Worm (Caenorhabditis elegans) whole organism, young adult: Measurements from ENCODE around the gene C02H6.1.

Source experiments
- C06A6.2 ChIP-seq: fragments of 200-800 bp; sonication (Bioruptor generic); conservative IDR thresholded peaks from 2 replicates; pipeline ENCODE4 v1.3.6; 2022; ENCODE audit warnings: missing genetic modification characterization, missing compliant biosample characterization
- F10E7.11 ChIP-seq: sonication (generic microtip); optimal IDR thresholded peaks from 2 replicates; lab custom pipeline; 2017; ENCODE audit warnings: mild to moderate bottlenecking, missing genetic modification characterization, moderate library complexity, missing compliant biosample characterization
- F22D6.2 ChIP-seq: sonication (generic microtip); optimal IDR thresholded peaks from 2 replicates; lab custom pipeline; 2016; ENCODE audit warnings: mild to moderate bottlenecking, missing genetic modification characterization, missing compliant biosample characterization
- F39B2.1 ChIP-seq: fragments of 200-800 bp; sonication (Bioruptor generic); IDR thresholded peaks from 2 replicates; pipeline ENCODE4 v1.3.6; 2022; ENCODE audit warnings: missing genetic modification reagents, missing genetic modification characterization, missing compliant biosample characterization
- F52B5.7 ChIP-seq: sonication (generic microtip); optimal IDR thresholded peaks from 2 replicates; lab custom pipeline; 2016; ENCODE audit warnings: mild to moderate bottlenecking, missing genetic modification characterization, missing compliant biosample characterization
- F57C9.4 ChIP-seq: sonication (generic microtip); optimal IDR thresholded peaks from 2 replicates; lab custom pipeline; 2017; ENCODE audit warnings: mild to moderate bottlenecking, missing genetic modification characterization, missing compliant biosample characterization
- K11D2.4 ChIP-seq: fragments of 200-800 bp; sonication (Bioruptor generic); IDR thresholded peaks from 2 replicates; pipeline ENCODE4 v1.3.6; 2022; ENCODE audit warnings: missing genetic modification reagents, missing genetic modification characterization, missing compliant biosample characterization
- T07F8.4 ChIP-seq: sonication (generic microtip); optimal IDR thresholded peaks from 2 replicates; lab custom pipeline; 2016; ENCODE audit warnings: mild to moderate bottlenecking, missing genetic modification characterization, moderate library complexity, missing compliant biosample characterization
- Y53G8AR.9 ChIP-seq: fragments of 200-800 bp; sonication (Bioruptor generic); conservative IDR thresholded peaks from 2 replicates; pipeline ENCODE4 v1.3.6; 2022; ENCODE audit warnings: missing genetic modification reagents, missing genetic modification characterization, missing compliant biosample characterization
- akir-1 ChIP-seq: fragments of 200-800 bp; sonication (Bioruptor generic); optimal IDR thresholded peaks from 2 replicates; lab custom pipeline; 2018; ENCODE audit warnings: mild to moderate bottlenecking, missing genetic modification characterization, moderate library complexity, missing compliant biosample characterization
- athp-1 ChIP-seq: sonication (generic microtip); optimal IDR thresholded peaks from 2 replicates; lab custom pipeline; 2017; ENCODE audit warnings: mild to moderate bottlenecking, missing genetic modification characterization, missing compliant biosample characterization
- cebp-1 ChIP-seq, 2 experiments: fragments of 200-800 bp in 1 of 2; sonication (Bioruptor generic) in 1 of 2; sonication (generic microtip) in 1 of 2; IDR thresholded peaks in 1 of 2; optimal IDR thresholded peaks in 1 of 2; 2 replicates each; pipeline versions ENCODE4 v1.3.6 to Lab custom; 2017 to 2022; ENCODE audit warnings: missing compliant biosample characterization in 2 of 2, missing genetic modification characterization in 2 of 2, mild to moderate bottlenecking in 1 of 2, missing genetic modification reagents in 1 of 2, moderate library complexity in 1 of 2
- ceh-58 ChIP-seq: fragments of 200-800 bp; sonication (Bioruptor generic); IDR thresholded peaks from 2 replicates; pipeline ENCODE4 v1.3.6; 2022; ENCODE audit warnings: missing genetic modification characterization, missing compliant biosample characterization
- ceh-91 ChIP-seq: fragments of 200-800 bp; sonication (Bioruptor generic); IDR thresholded peaks from 2 replicates; pipeline ENCODE4 v1.3.6; 2022; ENCODE audit warnings: missing genetic modification reagents, missing genetic modification characterization, missing compliant biosample characterization
- chd-7 ChIP-seq: sonication (generic microtip); optimal IDR thresholded peaks from 2 replicates; lab custom pipeline; 2016; ENCODE audit warnings: mild to moderate bottlenecking, missing genetic modification characterization, moderate library complexity, missing compliant biosample characterization
- gei-17 ChIP-seq: fragments of 200-800 bp; sonication (Bioruptor generic); optimal IDR thresholded peaks from 2 replicates; lab custom pipeline; 2018; ENCODE audit warnings: mild to moderate bottlenecking, missing genetic modification characterization, missing compliant biosample characterization
- him-1 ChIP-seq: sonication (generic microtip); optimal IDR thresholded peaks from 2 replicates; lab custom pipeline; 2016; ENCODE audit warnings: missing genotype, missing genetic modification reagents, missing genetic modification characterization, missing compliant biosample characterization
- lag-1 ChIP-seq: fragments of 200-800 bp; sonication (Bioruptor generic); IDR thresholded peaks from 2 replicates; pipeline ENCODE4 v1.3.6; 2022; ENCODE audit warnings: missing genetic modification reagents, missing genetic modification characterization, missing compliant biosample characterization
- let-607 ChIP-seq, 2 experiments: fragments of 200-800 bp in 1 of 2; sonication (Bioruptor generic) in 1 of 2; sonication (generic microtip) in 1 of 2; optimal IDR thresholded peaks; 2 replicates each; lab custom pipeline; 2016 to 2018; ENCODE audit warnings: mild to moderate bottlenecking in 2 of 2, missing compliant biosample characterization in 2 of 2, missing genetic modification characterization in 2 of 2, moderate library complexity in 2 of 2, missing genotype in 1 of 2
- lin-26 ChIP-seq: fragments of 200-800 bp; sonication (Bioruptor generic); IDR thresholded peaks from 2 replicates; pipeline ENCODE4 v1.3.6; 2022; ENCODE audit warnings: missing genetic modification reagents, missing genetic modification characterization, missing compliant biosample characterization
- lin-35 ChIP-seq, 3 experiments: fragments of 150-350 bp in 2 of 3; sonication (generic microtip) in 1 of 3; optimal IDR thresholded peaks; 2 replicates each; lab custom pipeline; 2014 to 2018; ENCODE audit warnings: missing biosample characterization in 3 of 3, missing genetic modification characterization in 3 of 3, missing genetic modification reagents in 3 of 3
- lir-1 ChIP-seq: fragments of 200-800 bp; sonication (Bioruptor generic); conservative IDR thresholded peaks from 2 replicates; pipeline ENCODE4 v1.3.6; 2022; ENCODE audit warnings: missing genetic modification reagents, missing genetic modification characterization, missing compliant biosample characterization
- mcd-1 ChIP-seq: fragments of 200-800 bp; sonication (Bioruptor generic); IDR thresholded peaks from 2 replicates; pipeline ENCODE4 v1.3.6; 2022; ENCODE audit warnings: missing genetic modification reagents, missing genetic modification characterization, missing compliant biosample characterization
- nfya-2 ChIP-seq: fragments of 200-800 bp; sonication (Bioruptor generic); IDR thresholded peaks from 2 replicates; pipeline ENCODE4 v1.3.6; 2022; ENCODE audit warnings: missing genetic modification reagents, missing genetic modification characterization, missing compliant biosample characterization
- nhr-80 ChIP-seq: sonication (generic microtip); optimal IDR thresholded peaks from 2 replicates; lab custom pipeline; 2016; ENCODE audit warnings: missing genetic modification characterization, missing compliant biosample characterization
- pha-4 ChIP-seq: fragments of 150-350 bp; sonication (generic microtip); optimal IDR thresholded peaks from 2 replicates; lab custom pipeline; 2014; ENCODE audit warnings: missing biosample characterization, missing genetic modification reagents, missing genetic modification characterization
- rcor-1 ChIP-seq: fragments of 200-800 bp; sonication (Bioruptor generic); IDR thresholded peaks from 2 replicates; pipeline ENCODE4 v1.3.6; 2022; ENCODE audit warnings: missing genetic modification reagents, missing genetic modification characterization, missing compliant biosample characterization
- snpc-1.1 ChIP-seq: sonication (generic microtip); optimal IDR thresholded peaks from 2 replicates; lab custom pipeline; 2017; ENCODE audit warnings: missing genetic modification characterization, mild to moderate bottlenecking, missing compliant biosample characterization, antibody characterized with exemption, moderate library complexity, missing genotype, missing genetic modification reagents; ENCODE audit not compliant: insufficient read depth
- snpc-1.3 ChIP-seq: sonication (generic microtip); optimal IDR thresholded peaks from 2 replicates; lab custom pipeline; 2017; ENCODE audit warnings: missing genetic modification characterization, mild to moderate bottlenecking, missing compliant biosample characterization, antibody characterized with exemption, moderate library complexity, missing genotype, missing genetic modification reagents; ENCODE audit not compliant: insufficient read depth
- snpc-4 ChIP-seq, 5 experiments: fragments of 150-350 bp in 1 of 5; sonication (generic microtip) in 4 of 5; optimal IDR thresholded peaks; 2 replicates each; lab custom pipeline; 2014 to 2018; ENCODE audit warnings: missing genetic modification characterization in 5 of 5, missing biosample characterization in 3 of 5, antibody characterized with exemption in 2 of 5, mild to moderate bottlenecking in 2 of 5, missing compliant biosample characterization in 2 of 5, missing genotype in 2 of 5, moderate library complexity in 2 of 5, missing genetic modification reagents in 1 of 5
- somi-1 ChIP-seq: fragments of 200-800 bp; sonication (Bioruptor generic); optimal IDR thresholded peaks from 2 replicates; lab custom pipeline; 2018; ENCODE audit warnings: mild to moderate bottlenecking, missing genetic modification characterization, missing compliant biosample characterization
- ztf-25 ChIP-seq: fragments of 200-800 bp; sonication (Bioruptor generic); IDR thresholded peaks from 2 replicates; pipeline ENCODE4 v1.3.6; 2022; ENCODE audit warnings: missing genetic modification reagents, missing genetic modification characterization, missing compliant biosample characterization
- ztf-28 ChIP-seq: fragments of 200-800 bp; sonication (Bioruptor generic); IDR thresholded peaks from 2 replicates; pipeline ENCODE4 v1.3.6; 2022; ENCODE audit warnings: missing genetic modification reagents, missing genetic modification characterization, missing compliant biosample characterization
- ztf-3 ChIP-seq: fragments of 200-800 bp; sonication (Bioruptor generic); optimal IDR thresholded peaks from 2 replicates; lab custom pipeline; 2018; ENCODE audit warnings: mild to moderate bottlenecking, missing genetic modification characterization, missing compliant biosample characterization

Gene C02H6.1

DNA sequence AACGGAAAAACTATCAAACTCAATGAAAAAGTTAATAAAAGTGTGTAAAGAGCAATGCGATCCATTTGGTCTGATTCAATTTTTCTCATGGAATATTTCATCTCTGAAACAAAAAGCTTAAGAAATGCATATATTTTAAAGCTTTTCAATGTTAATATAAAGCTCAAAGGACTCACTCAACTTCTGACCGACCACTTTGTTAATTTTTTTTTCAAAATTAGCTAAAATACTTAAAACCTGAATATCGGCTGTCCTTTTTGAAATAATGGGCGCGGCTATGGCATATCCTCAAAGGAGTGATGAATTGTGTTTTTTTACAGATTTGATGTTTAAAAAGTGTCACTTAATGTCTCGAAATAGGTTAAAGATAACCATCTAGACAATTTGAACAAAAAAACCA, at the start of gene C02H6.1:
Gene C02H6.1 (minus strand): TSS at position 101 of the 400 bp plus-strand sequence.
- TF ChIP-seq chd-7 (tag; lab: Kevin White, UChicago) (no peak), lin-35 (GFP tag; optimal IDR thresholded peaks at IDR 0.05; lab: Kevin White, UChicago) (no peak), nfya-2 (GFP tag; lab: Robert Waterston, UW) (no peak), F57C9.4 (tag; lab: Kevin White, UChicago) (no peak), akir-1 (GFP tag; lab: Kevin White, UChicago) (no peak), snpc-1.3 (tag; lab: Kevin White, UChicago) (no peak), F39B2.1 (no peak), F22D6.2 (tag; lab: Kevin White, UChicago) (no peak), ztf-28 (GFP tag; lab: Robert Waterston, UW) (no peak), lin-26 (GFP tag; lab: Robert Waterston, UW) (no peak)

DNA sequence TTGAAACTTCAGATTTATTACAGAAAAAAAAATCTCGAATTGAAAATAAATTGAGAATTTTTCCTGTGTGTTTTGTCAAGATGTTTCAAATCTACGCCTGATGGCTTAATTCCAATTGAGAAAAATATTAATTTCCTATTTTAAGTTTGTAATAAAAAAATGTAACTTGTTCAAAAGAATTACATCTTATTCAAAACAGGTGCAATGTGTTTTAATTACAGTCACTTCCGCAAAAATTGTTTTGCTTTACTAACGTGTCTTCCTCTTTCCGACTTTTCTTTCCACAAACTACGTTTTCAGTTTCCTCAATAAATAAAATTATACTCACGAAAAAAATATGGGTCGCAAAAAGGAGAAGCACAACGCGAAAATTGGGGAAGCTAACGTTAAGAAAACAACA, 48.3 kb upstream of the C02H6.1 start, which contains the start of gene F25E5.16:
Gene F25E5.16 (plus strand): TSS at position 301 of the 400 bp plus-strand sequence.
- TF ChIP-seq snpc-1.1 (tag; lab: Kevin White, UChicago) (no peak), somi-1 (no peak), ceh-58 (GFP tag; lab: Robert Waterston, UW) (no peak), Y53G8AR.9 (GFP tag; lab: Robert Waterston, UW) (no peak), let-607 (tag; optimal IDR thresholded peaks at IDR 0.05; lab: Kevin White, UChicago) (no peak), rcor-1 (GFP tag; lab: Robert Waterston, UW) (no peak), F10E7.11 (tag; lab: Kevin White, UChicago) (no peak), him-1 (tag; lab: Kevin White, UChicago) (no peak), cebp-1 (GFP tag; IDR thresholded peaks at IDR 0.05; lab: Robert Waterston, UW) (no peak), cebp-1 (tag; optimal IDR thresholded peaks at IDR 0.05; lab: Kevin White, UChicago) (no peak), snpc-4 (GFP tag; optimal IDR thresholded peaks at IDR 0.05; lab: Kevin White, UChicago) (no peak), snpc-4 (tag; optimal IDR thresholded peaks at IDR 0.05; lab: Kevin White, UChicago) (no peak), lag-1 (GFP tag; lab: Robert Waterston, UW) (no peak), ceh-91 (GFP tag; lab: Robert Waterston, UW) (no peak), lir-1 (GFP tag; lab: Robert Waterston, UW) (no peak), C06A6.2 (GFP tag; lab: Robert Waterston, UW) (no peak), T07F8.4 (no peak), nhr-80 (tag; lab: Kevin White, UChicago) (no peak), ztf-3 (no peak), pha-4 (tag; lab: Kevin White, UChicago) (no peak), ztf-28 (GFP tag; lab: Robert Waterston, UW) (no peak)

DNA sequence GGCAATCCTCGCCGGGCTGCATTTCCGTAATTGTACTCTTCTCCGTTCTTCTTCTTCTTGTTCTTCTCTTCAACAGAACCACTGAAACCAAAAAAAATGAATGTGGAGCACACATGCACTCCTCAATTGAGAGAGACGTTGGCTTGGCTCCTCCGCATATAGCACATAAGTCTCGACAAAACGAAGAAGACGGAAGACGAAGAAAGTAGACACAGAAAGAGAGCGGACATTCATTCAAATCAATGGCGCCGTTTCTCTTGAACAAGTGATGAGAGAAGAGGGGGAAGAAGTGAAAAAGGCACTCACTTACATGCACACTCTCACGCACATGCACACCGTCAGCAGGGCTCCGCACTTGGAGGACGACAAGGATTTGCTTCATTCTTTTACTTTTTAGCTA, 47.9 kb upstream of the C02H6.1 start, which contains the start of gene F25E5.9:
Gene F25E5.9 (minus strand): TSS at position 382 of the 400 bp plus-strand sequence.
- TF ChIP-seq F39B2.1 (no peak), F10E7.11 (tag; lab: Kevin White, UChicago) (peak; percentile 63), athp-1 (tag; lab: Kevin White, UChicago) (no peak), gei-17 (no peak), mcd-1 (peak; percentile 18; the same call in 1 of the 2 replicates), K11D2.4 (0 out of 2 replicates have a peak, but pooled peaks have one; percentile 16), F52B5.7 (tag; lab: Kevin White, UChicago) (peak; percentile 10), ztf-25 (GFP tag; lab: Robert Waterston, UW) (no peak), nfya-2 (GFP tag; lab: Robert Waterston, UW) (no peak)
